Fruit fly (Drosophila melanogaster): ENCODE measurements around the gene Src64B.

DNA sequence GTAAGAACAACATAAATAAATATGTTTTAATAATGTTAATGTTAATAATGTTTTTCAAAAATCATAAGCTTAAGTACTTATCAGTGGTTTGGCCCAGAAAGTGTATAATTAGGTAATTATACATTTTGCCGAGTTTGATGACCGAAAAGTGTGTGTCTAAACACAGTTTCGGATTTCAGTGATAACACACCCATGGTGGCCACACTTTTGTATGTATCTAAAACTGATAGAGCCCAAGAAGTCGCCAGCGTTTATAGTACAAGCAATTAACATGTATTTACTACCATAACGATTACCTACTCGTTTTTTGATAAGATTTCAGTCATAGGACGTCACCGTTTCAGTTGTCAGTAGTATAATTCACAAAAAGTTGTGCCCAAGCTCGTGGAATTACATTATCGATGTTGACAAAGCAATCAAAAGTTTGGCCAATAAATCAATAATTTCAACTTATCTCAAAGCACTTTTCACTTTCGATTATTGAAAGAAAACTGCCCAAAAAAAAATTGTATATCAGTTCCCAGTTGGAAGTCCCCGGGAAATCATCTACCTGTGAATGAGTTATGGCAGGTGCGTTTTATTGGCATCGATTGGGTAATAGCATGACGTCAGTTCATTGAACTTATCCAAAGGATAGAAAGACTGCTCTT, 75.7 kb downstream of the Src64B start:
- TF ChIP-seq CG8478 (optimal IDR thresholded peaks at IDR 0.05) = no peak
- no peak for TF ChIP-seq CTCF (optimal IDR thresholded peaks at IDR 0.05)

Measured in S2 (cell line).